Fruit fly (Drosophila melanogaster): ENCODE data around the gene CG11168.
A peak's percentile ranks its signal among the peaks of the same experiment; 100 is the strongest.

Gene CG11168

DNA sequence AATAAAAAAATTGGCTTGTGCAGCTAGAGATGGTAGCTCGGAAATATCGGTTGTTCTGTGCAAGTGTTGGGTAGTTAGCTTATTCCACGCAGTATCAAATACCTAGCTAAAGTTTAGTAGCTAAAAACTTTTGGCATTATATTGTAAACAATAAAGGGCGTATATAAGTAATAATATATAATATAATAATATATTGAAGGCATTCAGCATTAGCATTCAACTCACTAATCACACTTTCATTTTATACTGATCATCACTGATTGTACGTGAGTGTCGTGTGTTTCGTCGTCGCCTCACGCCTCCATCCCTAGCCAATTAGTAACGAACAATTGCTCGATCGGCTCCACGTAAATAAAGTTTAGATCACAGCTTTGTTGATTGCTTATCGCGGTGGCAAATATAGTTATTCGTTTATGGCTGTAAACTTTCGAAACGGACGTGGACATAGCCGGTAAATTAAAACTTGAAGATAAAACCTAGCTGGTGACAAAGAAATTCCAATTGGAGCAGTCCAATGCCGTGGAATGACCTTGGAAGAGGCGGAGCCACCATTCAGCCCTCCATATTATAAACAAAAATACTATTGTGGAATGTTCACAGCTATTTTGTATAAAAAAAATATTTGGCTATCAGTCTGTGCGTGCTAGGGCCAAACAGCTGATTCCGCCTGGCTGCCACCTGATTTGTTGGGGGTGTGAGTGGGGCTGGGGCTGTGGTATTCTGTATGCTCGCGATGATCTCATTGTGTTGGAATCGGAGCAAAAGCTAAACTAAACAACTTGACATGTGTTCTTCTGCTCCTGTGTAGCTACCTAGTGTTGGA is at the start of gene CG11168, which contains the start of the genes PIG-S and sud1:
Gene CG11168 (plus strand): TSS at position 293 of the 823 bp plus-strand sequence.
Gene PIG-S (minus strand): TSS at position 51 of the 823 bp plus-strand sequence.
Gene sud1 (minus strand): TSS at position 51 of the 823 bp plus-strand sequence.
- TF ChIP-seq CG17801 (GFP tag; optimal IDR thresholded peaks at IDR 0.05; ENCODE audit: partially characterized antibody) = peak; percentile 58

DNA sequence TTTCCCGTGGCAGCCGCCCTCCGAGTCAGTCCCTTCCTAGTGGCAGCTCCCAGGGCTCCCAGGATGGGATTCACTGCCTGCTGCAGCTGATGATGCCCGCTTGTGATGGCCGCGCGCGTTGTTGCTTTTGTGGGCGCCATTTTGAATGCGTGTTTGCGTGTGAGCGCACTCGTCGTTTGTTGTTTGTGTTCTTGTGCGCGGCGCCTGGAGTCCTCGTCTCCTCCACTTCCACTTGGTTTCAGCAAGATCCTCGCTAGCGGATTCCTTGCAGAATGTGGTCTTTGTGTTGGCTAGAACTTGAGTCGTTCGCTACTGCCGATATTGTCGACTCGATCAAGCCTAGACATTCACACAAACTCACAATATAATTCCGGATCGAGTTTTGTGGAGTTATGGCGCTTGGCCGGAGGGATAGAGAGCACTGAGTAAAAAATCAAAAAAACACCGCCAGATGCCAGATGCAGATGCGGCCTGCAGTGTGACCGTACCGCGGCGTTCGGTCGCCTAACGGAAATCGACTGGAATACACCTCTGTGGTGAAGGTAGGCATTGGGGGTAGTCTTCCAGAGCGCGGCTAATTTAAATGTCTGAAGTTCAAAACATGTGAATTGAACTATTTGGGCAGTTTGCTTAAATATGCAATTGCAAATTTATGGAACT is 47.4 kb upstream of the CG11168 start, which contains the start of gene CycB3:
Gene CycB3 (minus strand): TSS at position 428 of the 660 bp plus-strand sequence.
- TF ChIP-seq CG17801 (GFP tag; optimal IDR thresholded peaks at IDR 0.05; ENCODE audit: partially characterized antibody) = peak; percentile 14

DNA sequence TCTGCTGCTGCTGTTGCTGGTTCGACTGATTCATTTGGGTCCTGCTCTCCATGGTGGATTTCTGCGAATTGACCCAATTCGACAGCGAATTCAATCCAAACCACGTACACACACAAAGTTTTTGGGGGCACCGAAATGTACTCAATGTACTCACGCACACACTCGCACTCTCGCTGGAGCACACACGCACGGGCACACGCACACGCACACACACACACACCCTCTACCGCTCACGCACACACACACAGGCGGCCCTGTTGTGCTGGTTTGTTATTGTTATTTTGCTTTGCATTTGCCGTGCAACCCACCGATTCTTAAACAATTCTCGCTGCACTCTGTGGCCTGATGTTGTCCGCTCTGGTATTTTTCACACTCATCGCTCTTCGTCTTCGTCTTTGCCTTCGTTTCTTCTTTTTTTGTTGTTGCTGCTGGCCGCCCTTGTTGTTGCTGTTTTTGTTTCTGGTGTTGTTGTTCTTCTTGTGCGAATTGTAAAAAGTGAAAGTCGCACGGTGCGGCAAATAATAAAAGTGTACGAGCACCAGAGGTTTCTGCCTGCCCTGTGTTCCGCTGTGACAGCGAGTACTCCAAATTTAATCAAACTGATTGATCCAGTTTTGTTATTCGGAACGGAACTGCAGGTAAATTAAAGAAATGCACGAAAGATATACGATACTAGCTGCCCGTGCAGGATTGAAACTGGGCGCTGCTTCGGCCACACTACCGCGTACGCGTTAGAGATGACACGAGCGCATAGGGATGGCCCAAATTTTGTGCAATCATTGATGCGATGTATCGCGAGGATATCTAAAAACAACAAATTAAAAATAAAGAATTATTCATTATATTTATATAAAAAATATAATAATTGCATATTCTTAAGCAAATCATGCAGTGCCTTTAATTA is 41.7 kb upstream of the CG11168 start, which contains the start of gene CG3744:
Gene CG3744 (minus strand): TSS at position 716 of the 904 bp plus-strand sequence.
- peak; percentile 70 for TF ChIP-seq CG17801 (GFP tag; optimal IDR thresholded peaks at IDR 0.05; ENCODE audit: partially characterized antibody)

DNA sequence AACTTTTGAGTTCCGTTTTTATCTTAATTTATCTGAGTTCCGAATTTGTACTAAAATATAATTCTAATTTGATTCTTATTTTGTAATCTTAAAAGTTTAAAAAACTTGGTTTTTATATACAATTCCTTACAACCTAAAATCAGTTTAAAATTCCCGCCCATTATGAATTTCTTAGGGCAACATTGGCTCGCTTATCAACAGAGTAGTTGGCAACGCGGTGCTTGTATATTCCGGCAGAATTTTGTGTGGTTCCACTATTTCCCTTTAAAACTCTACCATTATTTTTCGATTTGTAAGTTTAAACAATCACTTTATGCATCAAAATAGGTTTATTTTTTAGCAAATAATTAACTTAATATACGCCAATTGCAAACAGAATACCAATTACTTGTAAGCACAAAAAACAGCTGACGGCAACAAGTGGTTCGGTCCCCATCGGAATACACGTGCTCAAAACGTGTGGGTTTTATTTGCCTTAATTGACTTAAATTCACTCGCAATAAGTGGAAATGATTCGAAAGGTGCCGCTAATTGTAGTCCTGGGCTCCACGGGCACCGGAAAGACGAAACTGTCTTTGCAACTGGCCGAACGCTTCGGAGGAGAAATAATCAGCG is 41.0 kb upstream of the CG11168 start, which contains the start of the genes CG11089 and CG31381:
Gene CG11089 (plus strand): TSS at position 203 of the 615 bp plus-strand sequence.
Gene CG31381 (plus strand): TSS at position 203 of the 615 bp plus-strand sequence.
- TF ChIP-seq CG17801 (GFP tag; optimal IDR thresholded peaks at IDR 0.05; ENCODE audit: partially characterized antibody) = no peak

DNA sequence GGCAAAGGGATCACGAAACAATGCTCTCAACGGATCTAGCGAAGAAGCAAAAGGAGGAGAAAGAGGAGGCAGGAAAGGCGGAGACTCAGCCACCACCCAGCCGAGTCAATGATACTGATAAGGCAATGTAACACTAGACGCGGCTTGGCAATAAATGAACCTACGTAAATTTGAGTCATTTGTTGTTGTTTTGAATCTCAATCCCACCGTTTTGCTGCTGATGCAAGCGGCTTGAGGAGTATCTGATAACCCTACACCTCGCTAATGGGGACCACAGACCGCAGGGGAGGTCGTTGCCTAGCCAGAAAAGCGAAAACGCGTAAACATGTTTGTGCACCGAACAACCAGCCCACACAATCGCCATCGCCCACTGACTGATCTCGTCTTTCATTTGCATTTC is 39.3 kb upstream of the CG11168 start:
- TF ChIP-seq CG17801 (GFP tag; optimal IDR thresholded peaks at IDR 0.05; ENCODE audit: partially characterized antibody) = no peak

DNA sequence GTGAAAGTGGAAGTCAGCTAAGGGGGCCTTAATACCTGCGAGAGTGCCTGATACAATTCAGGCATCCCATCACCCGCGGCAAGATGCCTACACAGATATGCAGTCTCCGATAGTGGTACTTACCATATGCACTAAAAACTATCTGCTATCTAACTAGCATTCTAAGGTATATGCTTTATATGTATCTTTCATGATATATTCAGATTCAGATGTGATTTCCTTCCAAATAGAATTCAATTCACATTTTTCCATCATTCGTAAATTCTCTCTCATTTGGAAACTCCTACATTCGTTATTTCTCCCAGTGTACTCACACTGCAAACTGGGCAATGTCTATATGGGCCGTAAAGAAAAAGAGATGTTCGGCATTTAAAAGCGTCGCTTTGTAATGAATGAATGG is 31.4 kb upstream of the CG11168 start:
- TF ChIP-seq CG17801 (GFP tag; optimal IDR thresholded peaks at IDR 0.05; ENCODE audit: partially characterized antibody) = no peak

DNA sequence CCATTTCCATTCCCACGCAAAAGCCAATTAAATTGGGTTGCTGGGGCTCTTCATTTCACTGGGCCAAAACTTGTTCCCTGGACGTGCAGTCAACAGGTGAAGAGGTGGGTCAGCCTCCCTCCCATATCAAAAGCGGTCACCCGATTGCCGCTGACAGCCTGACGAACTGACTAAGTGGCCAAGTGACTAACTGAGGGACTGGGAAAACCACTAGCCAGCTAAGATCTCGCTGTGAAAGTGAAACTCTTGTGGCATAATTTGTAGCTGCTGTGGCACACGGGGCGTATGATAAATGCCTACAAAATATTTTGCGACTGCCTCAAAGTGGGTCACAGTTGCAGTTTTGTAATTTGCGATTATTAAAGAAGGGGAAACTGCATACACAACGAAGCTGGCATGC is 29.5 kb upstream of the CG11168 start:
- TF ChIP-seq CG17801 (GFP tag; optimal IDR thresholded peaks at IDR 0.05; ENCODE audit: partially characterized antibody) = no peak

DNA sequence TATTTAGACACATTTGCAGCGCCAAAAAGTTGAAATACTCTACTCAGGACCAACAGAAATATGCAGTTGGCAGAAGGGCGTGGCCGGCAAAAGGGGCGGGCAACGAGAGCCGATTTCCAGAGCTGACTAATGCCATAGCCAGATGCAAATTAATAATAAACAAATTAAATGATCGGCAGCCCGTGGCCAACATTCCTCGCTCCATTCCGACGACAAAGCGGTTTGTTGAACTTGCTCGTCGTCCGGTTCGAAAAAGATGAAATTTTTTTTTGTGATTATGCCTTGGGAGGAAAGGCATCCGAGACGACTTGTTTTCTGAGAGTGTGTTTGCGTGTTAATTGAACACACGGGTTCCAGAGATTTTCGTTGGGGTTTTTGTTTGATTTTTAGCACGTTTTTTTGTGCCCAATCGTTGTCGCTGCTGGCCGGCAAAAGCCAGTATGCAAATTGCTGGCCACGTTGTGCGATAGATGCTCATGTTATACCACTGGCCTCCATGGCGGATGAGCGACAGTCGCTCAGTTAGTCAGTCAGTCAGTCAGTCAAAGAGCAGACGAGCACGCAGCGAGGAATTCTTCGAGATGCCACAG is 28.5 kb upstream of the CG11168 start:
- TF ChIP-seq CG17801 (GFP tag; optimal IDR thresholded peaks at IDR 0.05; ENCODE audit: partially characterized antibody) = no peak

DNA sequence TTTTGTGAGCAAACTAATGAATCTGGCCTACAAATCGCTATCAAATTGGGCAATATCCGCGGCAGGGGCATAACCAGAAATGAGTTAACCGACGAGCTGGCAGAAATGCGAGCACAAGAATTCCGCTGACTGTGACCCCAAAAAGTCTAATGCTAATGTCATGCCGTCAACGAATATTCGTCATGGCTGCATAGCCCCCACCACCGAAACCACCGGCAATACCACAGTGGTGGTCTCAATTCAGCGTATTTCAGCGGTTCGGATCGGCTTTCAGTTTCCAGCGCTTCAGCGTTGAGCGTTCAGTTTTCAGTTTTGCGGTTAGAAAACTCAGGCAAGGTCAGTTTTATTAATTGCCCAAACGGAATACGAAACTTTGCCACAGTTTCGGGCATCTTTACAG is 27.7 kb upstream of the CG11168 start:
- no peak for TF ChIP-seq CG17801 (GFP tag; optimal IDR thresholded peaks at IDR 0.05; ENCODE audit: partially characterized antibody)

DNA sequence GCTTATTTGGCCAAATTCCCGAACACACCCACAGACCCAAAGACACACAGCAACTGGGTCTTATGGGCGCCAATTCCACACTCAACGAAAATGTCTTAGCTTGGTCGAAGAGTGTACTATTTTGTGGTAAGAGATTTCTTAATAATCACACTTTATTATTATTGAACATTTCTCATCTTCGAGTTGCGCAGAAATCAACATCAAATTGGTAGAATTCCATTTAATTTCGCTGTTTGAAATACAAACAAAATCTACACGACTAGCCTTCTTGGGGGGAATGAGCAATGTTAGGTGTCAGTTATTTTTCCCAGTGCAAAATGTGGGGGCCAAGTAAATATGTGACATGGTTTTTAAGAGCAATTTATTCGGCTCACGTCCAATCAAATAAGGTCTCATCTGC is 27.0 kb upstream of the CG11168 start:
- no peak for TF ChIP-seq CG17801 (GFP tag; optimal IDR thresholded peaks at IDR 0.05; ENCODE audit: partially characterized antibody)

DNA sequence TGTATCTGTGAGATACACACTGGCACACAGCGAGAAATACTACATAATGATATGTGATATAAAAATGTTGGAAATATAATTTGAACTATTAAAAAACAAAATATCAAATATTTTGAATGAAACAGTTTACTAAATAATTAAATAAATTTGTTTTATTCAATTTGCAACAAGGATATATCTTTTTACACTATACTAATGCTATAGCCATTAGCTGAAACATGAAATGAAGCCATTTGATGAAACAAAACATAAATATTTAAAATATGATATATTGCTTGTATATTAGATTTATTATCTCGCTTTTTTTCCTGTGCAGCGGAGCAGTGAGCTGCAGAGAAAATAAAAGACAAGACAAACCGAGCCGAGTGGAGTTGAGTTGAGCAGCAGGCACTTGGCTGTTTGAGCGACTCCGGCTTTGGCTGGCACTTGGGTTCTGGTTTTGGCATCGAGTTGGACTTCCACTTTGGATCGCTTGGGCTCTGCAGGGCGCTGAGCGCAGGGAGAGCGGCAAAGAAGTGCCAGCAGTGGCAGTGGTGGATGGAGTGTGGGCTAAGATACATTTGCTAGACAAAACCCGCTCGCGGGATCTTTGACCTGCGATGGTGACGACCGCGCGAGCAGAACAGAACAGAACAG is 24.5 kb upstream of the CG11168 start:
- TF ChIP-seq CG17801 (GFP tag; optimal IDR thresholded peaks at IDR 0.05; ENCODE audit: partially characterized antibody) = no peak

DNA sequence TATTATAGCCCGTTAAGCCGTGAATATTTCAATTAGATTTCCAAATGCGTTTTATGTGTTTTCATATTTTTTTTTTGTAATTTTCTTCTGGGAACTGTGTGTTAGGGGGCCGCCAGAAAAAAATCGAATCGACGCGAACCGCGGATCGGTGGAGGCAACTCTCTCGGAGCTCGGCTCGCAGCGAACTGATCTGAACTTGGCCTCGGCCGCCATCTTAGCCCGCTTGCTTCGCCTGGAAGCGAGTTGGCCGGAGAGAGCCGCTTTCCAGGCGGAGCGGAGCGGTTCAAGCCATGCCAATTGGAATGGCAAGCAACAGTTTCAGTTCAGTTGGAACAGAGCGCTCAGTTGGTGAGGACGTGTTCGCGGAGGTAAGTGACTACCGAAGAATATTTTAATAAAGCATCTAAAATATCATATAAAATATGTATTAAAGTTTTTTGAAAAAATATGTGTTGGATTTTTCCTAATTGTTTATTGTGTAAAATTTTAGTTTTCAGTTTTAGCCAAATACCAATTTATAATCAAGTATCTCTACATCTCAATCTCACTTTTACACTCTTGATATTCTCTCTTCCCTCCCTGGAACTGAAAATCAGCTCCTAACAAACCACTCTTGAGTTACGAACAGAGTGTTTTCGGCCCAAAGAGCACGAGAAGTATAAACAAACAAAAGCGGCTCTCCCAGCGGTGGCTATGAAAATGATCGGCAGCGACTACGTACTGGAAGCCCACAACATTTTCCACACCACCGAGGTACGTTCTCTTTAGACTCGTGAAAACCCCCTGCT is 23.3 kb upstream of the CG11168 start, which contains the start of the genes CG31121 and CG11069:
Gene CG31121 (minus strand): TSS at position 187 of the 788 bp plus-strand sequence.
Gene CG11069 (plus strand): TSS at position 324 of the 788 bp plus-strand sequence.
- no peak for TF ChIP-seq CG17801 (GFP tag; optimal IDR thresholded peaks at IDR 0.05; ENCODE audit: partially characterized antibody)

Measured in ovary, adult (tissue).